Worm (Caenorhabditis elegans): Measurements from ENCODE around the gene str-160.

The str-160 gene

DNA sequence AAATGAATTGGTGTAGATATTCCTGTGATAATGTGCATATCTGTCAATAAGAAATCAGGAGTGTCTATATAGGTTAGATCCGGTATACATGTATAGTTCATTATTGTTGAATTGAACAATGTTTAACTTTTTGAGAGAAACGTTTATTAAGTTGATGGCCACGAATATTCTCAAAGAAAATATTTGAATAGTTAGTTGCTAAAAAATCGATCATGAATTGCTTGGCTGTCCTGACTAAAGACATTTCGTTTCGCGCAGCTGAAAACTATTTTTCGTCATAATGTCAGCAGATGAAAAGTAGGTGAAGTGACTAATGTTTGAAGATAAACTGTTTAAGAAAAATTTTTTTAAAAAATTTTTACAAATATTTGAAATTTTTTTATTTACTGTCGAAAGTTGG, 16.8 kb downstream of the str-160 start, which contains the start of gene srh-199:
TSS of gene srh-199 (minus strand) at position 101 of the 400 bp plus-strand sequence.
- TF ChIP-seq mab-5 (tag; optimal IDR thresholded peaks at IDR 0.05) (no peak), elt-1 (tag; optimal IDR thresholded peaks at IDR 0.05; ENCODE audit: borderline replicate concordance, insufficient read depth) (no peak), mls-2 (tag; optimal IDR thresholded peaks at IDR 0.05) (no peak), unc-39 (tag; optimal IDR thresholded peaks at IDR 0.05) (no peak), lin-13 (tag; optimal IDR thresholded peaks at IDR 0.05) (no peak), snpc-4 (tag; optimal IDR thresholded peaks at IDR 0.05) (no peak), mep-1 (tag; optimal IDR thresholded peaks at IDR 0.05) (no peak)

ce11 chrV:1752496-1752895, 17.8 kb downstream of the str-160 start, which contains the start of gene ZK697.1:
Gene ZK697.1, plus strand, starts transcription at chrV:1752796.
- TF ChIP-seq elt-3 (tag; optimal IDR thresholded peaks at IDR 0.05) (no peak), tbx-8 (GFP tag; optimal IDR thresholded peaks at IDR 0.05) (no peak), mls-2 (tag; optimal IDR thresholded peaks at IDR 0.05) (no peak), M03D4.4 (tag; optimal IDR thresholded peaks at IDR 0.05) (no peak), ceh-39 (tag; optimal IDR thresholded peaks at IDR 0.05) (no peak), lin-32 (GFP tag; optimal IDR thresholded peaks at IDR 0.05) (no peak), drap-1 (GFP tag; optimal IDR thresholded peaks at IDR 0.05) (no peak), bed-3 (GFP tag; optimal IDR thresholded peaks at IDR 0.05) (no peak), ces-1 (GFP tag; optimal IDR thresholded peaks at IDR 0.05) (no peak), zip-8 (tag; optimal IDR thresholded peaks at IDR 0.05) (no peak), mep-1 (tag; optimal IDR thresholded peaks at IDR 0.05) (no peak), lsy-2 (tag; optimal IDR thresholded peaks at IDR 0.05) (no peak), nhr-2 (tag; optimal IDR thresholded peaks at IDR 0.05) (no peak), nhr-76 (tag; optimal IDR thresholded peaks at IDR 0.05) (no peak), mab-5 (tag; optimal IDR thresholded peaks at IDR 0.05) (no peak), snpc-4 (tag; optimal IDR thresholded peaks at IDR 0.05) (no peak), cnd-1 (tag; optimal IDR thresholded peaks at IDR 0.05) (no peak), unc-120 (tag; optimal IDR thresholded peaks at IDR 0.05; ENCODE audit: poor library complexity, severe bottlenecking) (no peak), blmp-1 (tag; optimal IDR thresholded peaks at IDR 0.05) (no peak)

ce11 chrV:1755589-1755988, 20.9 kb downstream of the str-160 start, which contains the start of gene ZK697.14:
Gene ZK697.14, minus strand, starts transcription at chrV:1755689.
- TF ChIP-seq nhr-237 (tag; optimal IDR thresholded peaks at IDR 0.05) (no peak), bed-3 (GFP tag; optimal IDR thresholded peaks at IDR 0.05) (no peak), unc-120 (tag; optimal IDR thresholded peaks at IDR 0.05; ENCODE audit: poor library complexity, severe bottlenecking) (no peak), hlh-1 (tag; optimal IDR thresholded peaks at IDR 0.05) (no peak), nhr-2 (tag; optimal IDR thresholded peaks at IDR 0.05) (no peak), unc-39 (tag; optimal IDR thresholded peaks at IDR 0.05) (no peak), sem-2 (GFP tag; optimal IDR thresholded peaks at IDR 0.05) (no peak), tbx-8 (GFP tag; optimal IDR thresholded peaks at IDR 0.05) (no peak), nhr-12 (tag; optimal IDR thresholded peaks at IDR 0.05) (no peak), ham-2 (GFP tag; optimal IDR thresholded peaks at IDR 0.05) (no peak), nhr-76 (tag; optimal IDR thresholded peaks at IDR 0.05) (no peak), flh-1 (GFP tag; optimal IDR thresholded peaks at IDR 0.05) (no peak), blmp-1 (tag; optimal IDR thresholded peaks at IDR 0.05) (no peak), ztf-11 (tag; optimal IDR thresholded peaks at IDR 0.05) (no peak)

ce11 chrV:1756099-1756498, 21.4 kb downstream of the str-160 start:
- TF ChIP-seq blmp-1 (tag; optimal IDR thresholded peaks at IDR 0.05), result no peak
- no peak for TF ChIP-seq lin-32 (GFP tag; optimal IDR thresholded peaks at IDR 0.05)
- TF ChIP-seq lsy-2 (tag; optimal IDR thresholded peaks at IDR 0.05), result no peak
- TF ChIP-seq ham-2 (GFP tag; optimal IDR thresholded peaks at IDR 0.05), result no peak
- TF ChIP-seq ceh-43 (GFP tag; optimal IDR thresholded peaks at IDR 0.05), result no peak
- TF ChIP-seq drap-1 (GFP tag; optimal IDR thresholded peaks at IDR 0.05), result no peak
- no peak for TF ChIP-seq bed-3 (GFP tag; optimal IDR thresholded peaks at IDR 0.05)
- TF ChIP-seq mab-5 (tag; optimal IDR thresholded peaks at IDR 0.05), result no peak
- TF ChIP-seq sptf-1 (tag; optimal IDR thresholded peaks at IDR 0.05), result no peak
- no peak for TF ChIP-seq snpc-4 (tag; optimal IDR thresholded peaks at IDR 0.05)
- no peak for TF ChIP-seq hlh-1 (tag; optimal IDR thresholded peaks at IDR 0.05)
- TF ChIP-seq M03D4.4 (tag; optimal IDR thresholded peaks at IDR 0.05), result no peak
- TF ChIP-seq cnd-1 (tag; optimal IDR thresholded peaks at IDR 0.05), result no peak
- TF ChIP-seq mep-1 (tag; optimal IDR thresholded peaks at IDR 0.05), result no peak
- no peak for TF ChIP-seq nhr-2 (tag; optimal IDR thresholded peaks at IDR 0.05)
- no peak for TF ChIP-seq tbx-8 (GFP tag; optimal IDR thresholded peaks at IDR 0.05)
- TF ChIP-seq nhr-28 (tag; optimal IDR thresholded peaks at IDR 0.05), result no peak
- TF ChIP-seq mls-2 (tag; optimal IDR thresholded peaks at IDR 0.05), result no peak

Measured in whole organism, mixed stage, embryonic.